Worm (Caenorhabditis elegans) whole organism, midembryonic: ENCODE measurements around the gene epg-9.

Experiments used
- flt-1 ChIP-seq: fragments of 200-800 bp; sonication (Bioruptor generic); IDR thresholded peaks from 2 replicates; pipeline ENCODE4 v1.3.6; 2022; ENCODE audit warnings: missing genetic modification characterization, missing compliant biosample characterization
- klf-2 ChIP-seq: fragments of 200-800 bp; sonication (Bioruptor generic); conservative IDR thresholded peaks from 2 replicates; pipeline ENCODE4 v1.3.6; 2022; ENCODE audit warnings: missing genetic modification reagents, missing genetic modification characterization, missing compliant biosample characterization
- med-1 ChIP-seq: sonication (generic microtip); optimal IDR thresholded peaks from 2 replicates; lab custom pipeline; 2017; ENCODE audit warnings: missing genetic modification characterization, mild to moderate bottlenecking, missing compliant biosample characterization, antibody characterized with exemption, missing genetic modification reagents; ENCODE audit not compliant: insufficient read depth
- ref-1 ChIP-seq: fragments of 200-800 bp; sonication (Bioruptor generic); conservative IDR thresholded peaks from 2 replicates; pipeline ENCODE4 v1.3.6; 2022; ENCODE audit warnings: missing genetic modification reagents, missing genetic modification characterization, missing compliant biosample characterization

DNA sequence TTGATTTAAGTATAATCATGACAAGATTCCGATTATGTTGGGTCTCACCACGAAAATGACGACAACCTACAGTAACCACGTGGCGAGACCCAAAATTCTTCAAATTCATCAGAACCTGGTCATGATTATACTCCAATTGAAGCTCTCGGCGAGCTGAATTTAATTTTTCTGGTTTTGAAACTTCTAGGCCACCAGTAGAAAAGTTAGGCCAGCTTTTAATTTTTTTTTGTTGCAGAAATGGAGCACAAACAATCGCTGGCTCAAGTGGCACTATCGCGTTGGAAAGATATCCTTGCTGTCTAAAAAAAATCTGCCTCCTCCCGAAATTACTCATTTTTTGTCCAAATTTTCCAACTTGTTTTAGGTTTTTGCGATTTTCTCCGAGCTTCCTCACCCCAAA lies 5.6 kb downstream of the epg-9 start:
- no peak for TF ChIP-seq flt-1 (GFP tag; lab: Robert Waterston, UW)
- TF ChIP-seq ref-1 (GFP tag; lab: Robert Waterston, UW) = no peak
- TF ChIP-seq med-1 = no peak
- no peak for TF ChIP-seq klf-2 (GFP tag; lab: Robert Waterston, UW)
